Fruit fly (Drosophila melanogaster): Measurements from ENCODE around the gene CG9692.

Gene CG9692

dm6 chr3L:16724561-16724960 is 19.8 kb downstream of the CG9692 start, which contains the start of gene CG13031:
Gene CG13031, plus strand, starts transcription at chr3L:16724861.
- TF ChIP-seq psq (optimal IDR thresholded peaks at IDR 0.05) (no peak), h (optimal IDR thresholded peaks at IDR 0.05) (no peak), ttk (optimal IDR thresholded peaks at IDR 0.05) (no peak), insv (optimal IDR thresholded peaks at IDR 0.05) (no peak), Sin3A (optimal IDR thresholded peaks at IDR 0.05) (no peak), Myc (optimal IDR thresholded peaks at IDR 0.05) (no peak)

DNA sequence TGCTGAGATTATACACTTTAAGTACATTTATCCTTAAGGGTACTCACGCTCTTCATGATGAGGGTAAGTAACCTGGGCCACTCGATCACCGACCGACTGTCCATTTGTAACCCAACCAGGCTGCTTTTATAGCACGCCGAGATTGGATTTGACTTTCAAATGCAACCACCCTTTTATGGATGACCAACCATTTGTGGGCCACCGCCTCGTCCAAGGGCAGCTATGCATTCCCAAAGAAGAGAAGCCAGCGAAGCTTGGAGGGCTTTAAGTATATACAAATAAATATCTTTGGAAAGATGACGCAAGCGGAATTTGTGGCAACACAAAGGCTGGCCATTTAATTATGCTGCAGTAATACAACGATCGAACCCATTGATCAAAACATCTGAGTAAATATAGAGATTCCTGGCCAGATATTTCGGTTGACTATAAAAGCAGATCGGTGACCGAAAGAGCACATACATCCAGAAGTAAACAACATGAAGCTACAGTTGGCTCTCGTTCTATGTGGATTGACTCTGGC is 21.4 kb downstream of the CG9692 start, which contains the start of the genes CG13026 and PGRP-SB2:
TSS of gene CG13026 (minus strand) at position 101 of the 523 bp plus-strand sequence.
TSS of gene PGRP-SB2 (plus strand) at position 473 of the 523 bp plus-strand sequence.
- no peak for TF ChIP-seq ttk (optimal IDR thresholded peaks at IDR 0.05)
- TF ChIP-seq insv (optimal IDR thresholded peaks at IDR 0.05), result no peak
- TF ChIP-seq psq (optimal IDR thresholded peaks at IDR 0.05), result no peak
- TF ChIP-seq Myc (optimal IDR thresholded peaks at IDR 0.05), result no peak
- no peak for TF ChIP-seq Sin3A (optimal IDR thresholded peaks at IDR 0.05)
- TF ChIP-seq h (optimal IDR thresholded peaks at IDR 0.05), result no peak

DNA sequence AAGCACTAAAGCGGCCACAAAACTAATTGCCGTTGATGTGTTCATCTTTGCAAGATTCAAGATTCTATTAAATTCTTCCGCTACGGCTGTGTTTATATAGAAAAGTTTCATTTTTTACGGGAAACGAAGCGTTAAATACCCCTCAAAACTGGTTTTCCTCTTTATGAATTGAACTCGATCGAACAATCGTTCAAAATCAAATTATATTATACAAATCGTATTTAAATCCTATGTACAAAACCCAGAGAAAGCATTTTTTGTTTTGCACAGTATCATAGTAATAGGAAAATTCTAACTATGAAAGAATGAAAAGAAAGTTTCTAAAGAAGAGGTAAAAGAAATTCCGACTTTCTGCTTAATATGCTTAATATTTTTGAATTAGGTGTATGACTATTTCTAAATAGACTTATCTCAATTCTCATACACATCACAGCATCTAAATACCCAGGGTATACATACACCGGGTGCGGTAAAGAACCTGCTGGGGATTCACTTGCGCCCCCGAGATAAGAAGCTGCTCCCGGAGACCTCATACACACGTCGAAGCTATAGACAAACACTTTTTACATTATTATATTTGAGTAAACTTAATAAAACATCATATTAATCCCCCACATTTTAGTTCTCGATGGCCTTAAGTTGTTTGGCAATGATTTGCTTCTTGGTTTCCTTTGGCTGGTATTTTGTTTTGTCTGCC is 23.3 kb downstream of the CG9692 start, which contains the start of gene PGRP-SB1:
TSS of gene PGRP-SB1 (minus strand) at position 51 of the 697 bp plus-strand sequence.
- TF ChIP-seq Sin3A (optimal IDR thresholded peaks at IDR 0.05) (no peak), h (optimal IDR thresholded peaks at IDR 0.05) (no peak), psq (optimal IDR thresholded peaks at IDR 0.05) (no peak), Myc (optimal IDR thresholded peaks at IDR 0.05) (no peak), insv (optimal IDR thresholded peaks at IDR 0.05) (no peak), ttk (optimal IDR thresholded peaks at IDR 0.05) (no peak)

dm6 chr3L:16730645-16731044 is 25.9 kb downstream of the CG9692 start, which contains the start of gene Dbp73D:
Gene Dbp73D, minus strand, starts transcription at chr3L:16730818.
- TF ChIP-seq insv (optimal IDR thresholded peaks at IDR 0.05) (no peak), h (optimal IDR thresholded peaks at IDR 0.05) (no peak), psq (optimal IDR thresholded peaks at IDR 0.05) (no peak), ttk (optimal IDR thresholded peaks at IDR 0.05) (no peak), Sin3A (optimal IDR thresholded peaks at IDR 0.05) (no peak), Myc (optimal IDR thresholded peaks at IDR 0.05) (no peak)

DNA sequence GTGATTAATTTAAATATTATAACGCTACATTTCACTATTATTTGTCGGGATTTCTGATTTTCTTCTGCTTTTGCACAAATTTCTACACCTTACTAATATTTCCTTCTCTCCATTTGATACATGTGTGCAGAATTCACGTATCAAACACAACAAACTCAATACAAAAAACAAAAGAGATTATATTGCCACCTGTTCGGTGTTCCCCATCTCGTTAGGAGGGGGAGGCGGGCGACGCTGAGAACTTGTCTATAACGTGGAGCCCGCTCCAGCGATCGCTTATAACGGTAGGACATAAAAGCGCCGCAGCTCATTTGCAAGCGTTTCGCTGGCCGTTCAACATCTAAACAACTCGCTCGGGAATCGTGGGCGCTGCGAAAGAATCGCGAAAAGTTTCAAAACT is 28.5 kb downstream of the CG9692 start, which contains the start of gene CG9701:
TSS of gene CG9701 (plus strand) at position 301 of the 400 bp plus-strand sequence.
- no peak for TF ChIP-seq Sin3A (optimal IDR thresholded peaks at IDR 0.05)
- no peak for TF ChIP-seq psq (optimal IDR thresholded peaks at IDR 0.05)
- no peak for TF ChIP-seq Myc (optimal IDR thresholded peaks at IDR 0.05)
- no peak for TF ChIP-seq h (optimal IDR thresholded peaks at IDR 0.05)
- no peak for TF ChIP-seq ttk (optimal IDR thresholded peaks at IDR 0.05)
- TF ChIP-seq insv (optimal IDR thresholded peaks at IDR 0.05), result no peak

DNA sequence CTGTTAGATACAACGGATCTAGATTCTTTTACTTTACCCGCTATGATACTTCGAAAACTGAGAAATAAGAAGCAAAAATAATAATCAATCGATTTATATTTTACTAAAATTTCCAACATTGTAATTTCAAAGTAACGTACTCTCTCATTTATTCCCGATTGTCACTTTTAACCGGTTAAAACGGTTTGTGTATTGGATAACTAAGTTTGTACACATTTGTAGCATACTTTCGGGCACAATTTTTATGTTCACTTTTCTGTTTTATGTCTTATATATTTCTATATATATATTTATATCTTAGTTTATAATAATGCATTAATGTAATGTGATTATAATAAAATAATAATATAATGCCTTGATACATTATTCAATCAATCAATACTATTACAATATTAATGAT is 36.9 kb downstream of the CG9692 start:
- no peak for TF ChIP-seq h (optimal IDR thresholded peaks at IDR 0.05)
- no peak for TF ChIP-seq Sin3A (optimal IDR thresholded peaks at IDR 0.05)
- TF ChIP-seq psq (optimal IDR thresholded peaks at IDR 0.05), result no peak
- TF ChIP-seq Myc (optimal IDR thresholded peaks at IDR 0.05), result no peak
- no peak for TF ChIP-seq insv (optimal IDR thresholded peaks at IDR 0.05)

dm6 chr3L:16743906-16744704 is 39.3 kb downstream of the CG9692 start:
- no peak for TF ChIP-seq h (optimal IDR thresholded peaks at IDR 0.05)
- no peak for TF ChIP-seq ttk (optimal IDR thresholded peaks at IDR 0.05)
- TF ChIP-seq psq (optimal IDR thresholded peaks at IDR 0.05), result no peak
- TF ChIP-seq insv (optimal IDR thresholded peaks at IDR 0.05), result no peak
- TF ChIP-seq Sin3A (optimal IDR thresholded peaks at IDR 0.05), result no peak
- no peak for TF ChIP-seq Myc (optimal IDR thresholded peaks at IDR 0.05)

DNA sequence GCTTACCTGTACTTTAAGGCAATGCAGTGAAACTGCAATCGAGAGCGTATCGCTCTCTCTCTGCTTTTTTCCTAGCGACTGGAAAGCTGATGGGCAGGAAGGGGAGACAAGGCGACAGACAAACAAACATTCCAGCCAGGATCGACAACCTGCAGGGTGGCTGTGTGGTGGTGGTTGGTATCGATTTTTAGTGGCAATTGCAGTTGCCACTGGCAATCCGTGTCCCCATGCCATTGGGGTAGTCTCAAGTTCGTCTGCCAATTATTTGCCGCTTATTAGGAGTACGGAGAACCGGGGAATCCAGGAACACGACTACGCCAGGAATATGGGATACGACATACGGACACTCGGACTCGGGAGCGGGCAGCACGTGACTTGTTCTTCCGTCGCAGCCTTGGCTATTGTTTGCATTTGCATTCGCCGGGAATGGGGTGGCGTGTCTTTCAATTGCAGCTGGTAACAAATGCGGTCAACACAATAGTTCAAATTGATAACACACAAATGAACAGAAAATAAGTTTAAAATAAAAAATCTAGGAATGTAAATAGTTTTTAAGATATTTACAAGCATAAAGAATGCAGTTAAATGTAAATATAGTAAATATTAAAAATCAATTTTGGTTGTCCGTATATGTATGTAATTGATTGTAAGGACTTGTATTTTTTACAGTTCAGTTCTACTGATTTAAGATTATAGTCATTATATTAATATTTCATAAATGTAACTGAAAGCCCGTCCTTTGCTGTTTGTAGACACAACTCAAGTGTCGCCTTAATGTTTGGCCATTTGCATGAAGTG is 42.0 kb downstream of the CG9692 start:
- no peak for TF ChIP-seq insv (optimal IDR thresholded peaks at IDR 0.05)
- TF ChIP-seq ttk (optimal IDR thresholded peaks at IDR 0.05), result no peak
- no peak for TF ChIP-seq Sin3A (optimal IDR thresholded peaks at IDR 0.05)
- no peak for TF ChIP-seq Myc (optimal IDR thresholded peaks at IDR 0.05)

- no peak for TF ChIP-seq ttk (optimal IDR thresholded peaks at IDR 0.05)
- no peak for TF ChIP-seq h (optimal IDR thresholded peaks at IDR 0.05)
- no peak for TF ChIP-seq Sin3A (optimal IDR thresholded peaks at IDR 0.05)
- no peak for TF ChIP-seq insv (optimal IDR thresholded peaks at IDR 0.05)
- TF ChIP-seq psq (optimal IDR thresholded peaks at IDR 0.05), result no peak
- no peak for TF ChIP-seq Myc (optimal IDR thresholded peaks at IDR 0.05)
These were observed 43.6 kb downstream of the CG9692 start for dm6 chr3L:16748343-16748742.

dm6 chr3L:16749726-16750125 is 45.0 kb downstream of the CG9692 start:
- no peak for TF ChIP-seq Myc (optimal IDR thresholded peaks at IDR 0.05)
- no peak for TF ChIP-seq ttk (optimal IDR thresholded peaks at IDR 0.05)
- TF ChIP-seq psq (optimal IDR thresholded peaks at IDR 0.05), result no peak
- no peak for TF ChIP-seq insv (optimal IDR thresholded peaks at IDR 0.05)
- TF ChIP-seq Sin3A (optimal IDR thresholded peaks at IDR 0.05), result no peak
- TF ChIP-seq h (optimal IDR thresholded peaks at IDR 0.05), result no peak

dm6 chr3L:16750750-16751149 is 46.0 kb downstream of the CG9692 start:
- no peak for TF ChIP-seq psq (optimal IDR thresholded peaks at IDR 0.05)
- TF ChIP-seq ttk (optimal IDR thresholded peaks at IDR 0.05), result no peak
- no peak for TF ChIP-seq Sin3A (optimal IDR thresholded peaks at IDR 0.05)
- no peak for TF ChIP-seq h (optimal IDR thresholded peaks at IDR 0.05)
- no peak for TF ChIP-seq Myc (optimal IDR thresholded peaks at IDR 0.05)
